Worm (Caenorhabditis elegans) whole organism, L4 larva: ENCODE measurements around the gene F13D12.5.

Source experiments
- F10B5.3 ChIP-seq: sonication (generic microtip); optimal IDR thresholded peaks from 2 replicates; lab custom pipeline; 2016; ENCODE audit warnings: mild to moderate bottlenecking, missing genetic modification characterization, missing compliant biosample characterization
- F44E2.7 ChIP-seq: fragments of 200-800 bp; sonication (Bioruptor generic); IDR thresholded peaks from 2 replicates; pipeline ENCODE4 v2.1.2; 2022; ENCODE audit warnings: missing genetic modification characterization, missing compliant biosample characterization
- F49E8.2 ChIP-seq: sonication (generic microtip); optimal IDR thresholded peaks from 2 replicates; lab custom pipeline; 2016; ENCODE audit warnings: missing compliant biosample characterization, mild to moderate bottlenecking, missing genetic modification characterization, borderline replicate concordance
- R02D3.7 ChIP-seq: fragments of 150-350 bp; sonication (generic microtip); optimal IDR thresholded peaks from 3 replicates; lab custom pipeline; 2014; ENCODE audit warnings: missing biosample characterization, missing genetic modification characterization
- T20F7.1 ChIP-seq: fragments of 200-800 bp; sonication (Bioruptor generic); optimal IDR thresholded peaks from 2 replicates; lab custom pipeline; 2018; ENCODE audit warnings: mild to moderate bottlenecking, missing genetic modification characterization, missing compliant biosample characterization
- T26A8.4 ChIP-seq: fragments of 200-800 bp; sonication (Bioruptor generic); IDR thresholded peaks from 2 replicates; pipeline ENCODE4 v1.3.6; 2022; ENCODE audit warnings: missing genetic modification characterization, missing compliant biosample characterization
- ZK337.2 ChIP-seq: fragments of 200-800 bp; sonication (Bioruptor generic); IDR thresholded peaks from 2 replicates; pipeline ENCODE4 v1.3.6; 2022; ENCODE audit warnings: missing genetic modification reagents, missing genetic modification characterization, missing compliant biosample characterization
- aha-1 ChIP-seq: fragments of 150-350 bp; peaks from one replicate; lab custom pipeline; 2014; ENCODE audit warnings: missing biosample characterization, missing genetic modification characterization
- aly-2 ChIP-seq: sonication (generic microtip); optimal IDR thresholded peaks from 2 replicates; lab custom pipeline; 2018; ENCODE audit warnings: missing biosample characterization, missing genetic modification characterization
- ceh-20 ChIP-seq: fragments of 200-800 bp; sonication (Bioruptor generic); IDR thresholded peaks from 2 replicates; pipeline ENCODE4 v1.3.6; 2022; ENCODE audit warnings: missing genetic modification reagents, missing genetic modification characterization, missing compliant biosample characterization
- ceh-28 ChIP-seq: fragments of 150-350 bp; optimal IDR thresholded peaks from 2 replicates; lab custom pipeline; 2014; ENCODE audit warnings: missing biosample characterization, missing genetic modification reagents, missing genetic modification characterization
- ceh-32 ChIP-seq: sonication (generic microtip); optimal IDR thresholded peaks from 2 replicates; lab custom pipeline; 2016; ENCODE audit warnings: mild to moderate bottlenecking, missing genetic modification characterization, missing compliant biosample characterization; ENCODE audit not compliant: poor library complexity
- ceh-44 ChIP-seq: fragments of 200-800 bp; sonication (Bioruptor generic); IDR thresholded peaks from 2 replicates; pipeline ENCODE4 v1.3.6; 2022; ENCODE audit warnings: missing genetic modification reagents, missing genetic modification characterization, missing compliant biosample characterization
- ceh-62 ChIP-seq: sonication (generic microtip); optimal IDR thresholded peaks from 2 replicates; lab custom pipeline; 2017; ENCODE audit warnings: missing biosample characterization, missing genetic modification characterization
- ceh-82 ChIP-seq: sonication (generic microtip); optimal IDR thresholded peaks from 2 replicates; lab custom pipeline; 2017; ENCODE audit warnings: missing biosample characterization, missing genetic modification characterization
- ces-1 ChIP-seq: fragments of 150-350 bp; sonication (generic microtip); optimal IDR thresholded peaks from 4 replicates; lab custom pipeline; 2014; ENCODE audit warnings: missing biosample characterization, missing genetic modification reagents, missing genetic modification characterization
- daf-16 ChIP-seq, 3 experiments: sonication (generic microtip); optimal IDR thresholded peaks; 2 replicates each; lab custom pipeline; 2016 to 2017; ENCODE audit warnings: missing genetic modification characterization in 3 of 3, missing genetic modification reagents in 3 of 3, mild to moderate bottlenecking in 2 of 3, missing compliant biosample characterization in 2 of 3, missing biosample characterization in 1 of 3, moderate library complexity in 1 of 3
- daf-19 ChIP-seq: fragments of 200-800 bp; sonication (Bioruptor generic); conservative IDR thresholded peaks from 2 replicates; pipeline ENCODE4 v1.3.6; 2022; ENCODE audit warnings: missing genetic modification characterization, missing compliant biosample characterization
- dmd-8 ChIP-seq: fragments of 200-800 bp; sonication (Bioruptor generic); IDR thresholded peaks from 2 replicates; pipeline ENCODE4 v1.3.6; 2022; ENCODE audit warnings: missing genetic modification characterization, missing compliant biosample characterization
- duxl-1 ChIP-seq: sonication (generic microtip); optimal IDR thresholded peaks from 2 replicates; lab custom pipeline; 2016; ENCODE audit warnings: mild to moderate bottlenecking, missing genetic modification characterization, moderate library complexity, missing compliant biosample characterization; ENCODE audit not compliant: poor library complexity
- egl-27 ChIP-seq: sonication (generic microtip); optimal IDR thresholded peaks from 3 replicates; lab custom pipeline; 2017; ENCODE audit warnings: missing biosample characterization, missing genetic modification reagents, missing genetic modification characterization
- egl-43 ChIP-seq: fragments of 200-800 bp; sonication (Bioruptor generic); IDR thresholded peaks from 2 replicates; pipeline ENCODE4 v1.3.6; 2022; ENCODE audit warnings: missing genetic modification reagents, missing genetic modification characterization, missing compliant biosample characterization
- gei-8 ChIP-seq: fragments of 200-800 bp; sonication (Bioruptor generic); optimal IDR thresholded peaks from 2 replicates; lab custom pipeline; 2018; ENCODE audit warnings: mild to moderate bottlenecking, missing genetic modification characterization, missing compliant biosample characterization
- hif-1 ChIP-seq, 2 experiments: sonication (generic microtip); optimal IDR thresholded peaks; 2 replicates each; lab custom pipeline; 2016 to 2017; ENCODE audit warnings: missing compliant biosample characterization in 2 of 2, missing genetic modification characterization in 2 of 2, missing genetic modification reagents in 2 of 2, missing genotype in 2 of 2, mild to moderate bottlenecking in 1 of 2
- hlh-30 ChIP-seq: sonication (generic microtip); optimal IDR thresholded peaks from 2 replicates; lab custom pipeline; 2017; ENCODE audit warnings: antibody characterized with exemption, mild to moderate bottlenecking, missing genetic modification characterization, missing compliant biosample characterization; ENCODE audit not compliant: insufficient read depth
- hmg-1.1 ChIP-seq: fragments of 200-800 bp; sonication (Bioruptor generic); IDR thresholded peaks from 2 replicates; pipeline ENCODE4 v1.3.6; 2022; ENCODE audit warnings: missing genetic modification reagents, missing genetic modification characterization, missing compliant biosample characterization
- lim-7 ChIP-seq: fragments of 200-800 bp; sonication (Bioruptor generic); IDR thresholded peaks from 2 replicates; pipeline ENCODE4 v1.3.6; 2022; ENCODE audit warnings: missing genetic modification characterization, missing compliant biosample characterization
- lin-1 ChIP-seq: fragments of 200-800 bp; sonication (Bioruptor generic); IDR thresholded peaks from 2 replicates; pipeline ENCODE4 v1.3.6; 2022; ENCODE audit warnings: missing genetic modification reagents, missing genetic modification characterization, missing compliant biosample characterization
- lin-13 ChIP-seq: fragments of 150-350 bp; optimal IDR thresholded peaks from 2 replicates; lab custom pipeline; 2014; ENCODE audit warnings: missing biosample characterization, missing genetic modification reagents, missing genetic modification characterization
- lin-39 ChIP-seq: fragments of 150-350 bp; optimal IDR thresholded peaks from 2 replicates; lab custom pipeline; 2014; ENCODE audit warnings: missing biosample characterization, missing genetic modification reagents, missing genetic modification characterization
- lsy-2 ChIP-seq, 2 experiments: fragments of 150-350 bp in 1 of 2; sonication (generic microtip) in 1 of 2; optimal IDR thresholded peaks; 2 replicates each; lab custom pipeline; 2014 to 2017; ENCODE audit warnings: missing biosample characterization in 2 of 2, missing genetic modification characterization in 2 of 2
- madf-5 ChIP-seq, 2 experiments: fragments of 200-800 bp; sonication (Bioruptor generic); IDR thresholded peaks; 2 replicates each; pipeline ENCODE4 v1.3.6; 2022; ENCODE audit warnings: missing compliant biosample characterization in 2 of 2, missing genetic modification characterization in 2 of 2
- madf-9 ChIP-seq: fragments of 200-800 bp; sonication (Bioruptor generic); conservative IDR thresholded peaks from 2 replicates; pipeline ENCODE4 v1.3.6; 2022; ENCODE audit warnings: missing genetic modification reagents, missing genetic modification characterization, missing compliant biosample characterization
- mep-1 ChIP-seq: fragments of 150-350 bp; sonication (generic microtip); optimal IDR thresholded peaks from 3 replicates; lab custom pipeline; 2014; ENCODE audit warnings: missing biosample characterization, missing genetic modification characterization
- mxl-2 ChIP-seq: fragments of 200-800 bp; sonication (Bioruptor generic); conservative IDR thresholded peaks from 2 replicates; pipeline ENCODE4 v1.3.6; 2022; ENCODE audit warnings: missing genetic modification reagents, missing genetic modification characterization, missing compliant biosample characterization
- nhr-10 ChIP-seq: fragments of 150-350 bp; optimal IDR thresholded peaks from 2 replicates; lab custom pipeline; 2014; ENCODE audit warnings: missing biosample characterization, missing genetic modification characterization
- nhr-237 ChIP-seq: sonication (generic microtip); optimal IDR thresholded peaks from 2 replicates; lab custom pipeline; 2017; ENCODE audit warnings: missing biosample characterization, missing genetic modification characterization
- nhr-41 ChIP-seq: fragments of 200-800 bp; sonication (Bioruptor generic); IDR thresholded peaks from 2 replicates; pipeline ENCODE4 v1.3.6; 2022; ENCODE audit warnings: missing genetic modification reagents, missing genetic modification characterization, missing compliant biosample characterization
- nhr-42 ChIP-seq: fragments of 200-800 bp; sonication (Bioruptor generic); IDR thresholded peaks from 2 replicates; pipeline ENCODE4 v1.3.6; 2022; ENCODE audit warnings: missing genetic modification characterization, missing compliant biosample characterization
- php-3 ChIP-seq: fragments of 200-800 bp; sonication (Bioruptor generic); IDR thresholded peaks from 2 replicates; pipeline ENCODE4 v1.3.6; 2022; ENCODE audit warnings: missing genetic modification reagents, missing genetic modification characterization, missing compliant biosample characterization
- pqm-1 ChIP-seq: sonication (generic microtip); optimal IDR thresholded peaks from 2 replicates; lab custom pipeline; 2017; ENCODE audit warnings: missing biosample characterization, missing genetic modification characterization
- set-16 ChIP-seq: fragments of 200-800 bp; sonication (Bioruptor generic); IDR thresholded peaks from 2 replicates; pipeline ENCODE4 v1.3.6; 2022; ENCODE audit warnings: missing genetic modification reagents, missing genetic modification characterization, missing compliant biosample characterization
- snpc-4 ChIP-seq: fragments of 150-350 bp; optimal IDR thresholded peaks from 2 replicates; lab custom pipeline; 2014; ENCODE audit warnings: missing biosample characterization, missing genetic modification characterization
- tag-97 ChIP-seq: fragments of 200-800 bp; sonication (Bioruptor generic); IDR thresholded peaks from 2 replicates; pipeline ENCODE4 v1.3.6; 2022; ENCODE audit warnings: missing genetic modification characterization, missing compliant biosample characterization
- unc-39 ChIP-seq: sonication (generic microtip); optimal IDR thresholded peaks from 2 replicates; lab custom pipeline; 2017; ENCODE audit warnings: missing biosample characterization, missing genetic modification characterization
- unc-62 ChIP-seq, 3 experiments: fragments of 150-350 bp in 1 of 3; sonication (generic microtip); optimal IDR thresholded peaks in 2 of 3; peaks in 1 of 3; 1 replicate in 1 of 3; 2 replicates in 2 of 3; lab custom pipeline; 2014 to 2017; ENCODE audit warnings: missing biosample characterization in 3 of 3, missing genetic modification characterization in 3 of 3, missing genetic modification reagents in 3 of 3, missing genotype in 1 of 3
- zag-1 ChIP-seq: fragments of 150-350 bp; optimal IDR thresholded peaks from 2 replicates; lab custom pipeline; 2014; ENCODE audit warnings: missing biosample characterization, missing genetic modification characterization
- zfp-2 ChIP-seq: sonication (generic microtip); optimal IDR thresholded peaks from 2 replicates; lab custom pipeline; 2016; ENCODE audit warnings: mild to moderate bottlenecking, missing genetic modification characterization, missing compliant biosample characterization
- zip-2 ChIP-seq: fragments of 150-350 bp; optimal IDR thresholded peaks from 2 replicates; lab custom pipeline; 2014; ENCODE audit warnings: missing biosample characterization, missing genetic modification characterization
- ztf-11 ChIP-seq: fragments of 150-350 bp; optimal IDR thresholded peaks from 2 replicates; lab custom pipeline; 2014; ENCODE audit warnings: missing biosample characterization, missing genetic modification characterization

Gene F13D12.5

ce11 chrII:11761806-11762512, 35.3 kb downstream of the F13D12.5 start:
- TF ChIP-seq gei-8 (GFP tag; lab: Kevin White, UChicago) (no peak), madf-9 (GFP tag; lab: Robert Waterston, UW) (no peak; the same call in 1 of the 2 replicates), nhr-42 (GFP tag; lab: Robert Waterston, UW) (no peak; the same call in 1 of the 2 replicates), hif-1 (tag; optimal IDR thresholded peaks at IDR 0.05; lab: Kevin White, UChicago) (no peak), nhr-237 (no peak), dmd-8 (GFP tag; lab: Robert Waterston, UW) (no peak), lin-39 (no peak), unc-39 (tag; lab: Kevin White, UChicago) (no peak), hmg-1.1 (peak; percentile 73), nhr-10 (tag; lab: Kevin White, UChicago) (no peak), lin-13 (GFP tag; lab: Kevin White, UChicago) (no peak), zfp-2 (no peak), F44E2.7 (GFP tag; lab: Robert Waterston, UW) (no peak), daf-19 (peak; percentile 91; the same call in 1 of the 2 replicates), ceh-32 (peak; percentile 57), ztf-11 (tag; lab: Kevin White, UChicago) (no peak), ceh-62 (tag; lab: Kevin White, UChicago) (no peak), ceh-20 (no peak), egl-43 (GFP tag; lab: Robert Waterston, UW) (no peak), egl-27 (tag; lab: Kevin White, UChicago) (no peak), mep-1 (peak; percentile 90), aha-1 (peak; percentile 83), hlh-30 (tag; lab: Kevin White, UChicago) (no peak), ZK337.2 (no peak), zip-2 (tag; lab: Kevin White, UChicago) (no peak), R02D3.7 (tag; lab: Kevin White, UChicago) (no peak), nhr-41 (GFP tag; lab: Robert Waterston, UW) (no peak), set-16 (GFP tag; lab: Robert Waterston, UW) (no peak), ceh-28 (no peak), snpc-4 (tag; lab: Kevin White, UChicago) (no peak), lim-7 (peak; percentile 59), T26A8.4 (GFP tag; lab: Robert Waterston, UW) (peak; percentile 83), F10B5.3 (no peak), ceh-44 (no peak), tag-97 (GFP tag; lab: Robert Waterston, UW) (no peak), pqm-1 (tag; lab: Kevin White, UChicago) (no peak), ces-1 (no peak), duxl-1 (no peak), madf-5 (GFP tag; IDR thresholded peaks at IDR 0.05; lab: Robert Waterston, UW) (no peak), mxl-2 (GFP tag; lab: Robert Waterston, UW) (no peak), lin-1 (peak; percentile 43; the same call in 1 of the 2 replicates), unc-62 (GFP tag; optimal IDR thresholded peaks at IDR 0.05 in 1 of 2; lab: Kevin White, UChicago) (no peak), unc-62 (tag; optimal IDR thresholded peaks at IDR 0.05; lab: Kevin White, UChicago) (no peak), T20F7.1 (GFP tag; lab: Kevin White, UChicago) (peak; percentile 70), php-3 (GFP tag; lab: Robert Waterston, UW) (peak; percentile 71), aly-2 (no peak), zag-1 (tag; lab: Kevin White, UChicago) (no peak), lsy-2 (tag; optimal IDR thresholded peaks at IDR 0.05; lab: Kevin White, UChicago) (peak in 1 of 2 experiments; percentile 86), F49E8.2 (tag; lab: Kevin White, UChicago) (no peak), daf-16 (GFP tag; optimal IDR thresholded peaks at IDR 0.05; lab: Kevin White, UChicago) (no peak), daf-16 (tag; optimal IDR thresholded peaks at IDR 0.05; lab: Kevin White, UChicago) (peak; percentile 38), ceh-82 (tag; lab: Kevin White, UChicago) (no peak)
